Worm (Caenorhabditis elegans) whole organism, early embryonic: ENCODE results near the gene F35F11.2.

Experiments used
- B0310.2 ChIP-seq: sonication (generic microtip); optimal IDR thresholded peaks from 2 replicates; lab custom pipeline; 2016; ENCODE audit warnings: mild to moderate bottlenecking, missing genetic modification characterization, missing compliant biosample characterization
- F13C5.2 ChIP-seq: sonication (generic microtip); optimal IDR thresholded peaks from 2 replicates; lab custom pipeline; 2017; ENCODE audit warnings: mild to moderate bottlenecking, missing genetic modification characterization, inconsistent platforms, missing compliant biosample characterization
- aly-1 ChIP-seq: sonication (generic microtip); optimal IDR thresholded peaks from 2 replicates; lab custom pipeline; 2016; ENCODE audit warnings: missing genetic modification characterization, missing compliant biosample characterization
- ama-1 ChIP-seq: fragments of 150-350 bp; optimal IDR thresholded peaks from 2 replicates; lab custom pipeline; 2014
- ceh-13 ChIP-seq: fragments of 200-800 bp; sonication (Bioruptor generic); optimal IDR thresholded peaks from 2 replicates; lab custom pipeline; 2018; ENCODE audit warnings: mild to moderate bottlenecking, missing genetic modification characterization, missing compliant biosample characterization
- ceh-36 ChIP-seq: sonication (generic microtip); optimal IDR thresholded peaks from 2 replicates; lab custom pipeline; 2016; ENCODE audit warnings: missing genetic modification characterization, inconsistent platforms, missing compliant biosample characterization
- ets-7 ChIP-seq: sonication (generic microtip); optimal IDR thresholded peaks from 2 replicates; lab custom pipeline; 2016; ENCODE audit warnings: missing genotype, missing genetic modification characterization, missing compliant biosample characterization
- flt-1 ChIP-seq: fragments of 200-800 bp; sonication (Bioruptor generic); IDR thresholded peaks from 2 replicates; pipeline ENCODE4 v1.3.6; 2022; ENCODE audit warnings: missing genetic modification characterization, missing compliant biosample characterization
- hmbx-1 ChIP-seq: sonication (generic microtip); optimal IDR thresholded peaks from 2 replicates; lab custom pipeline; 2016; ENCODE audit warnings: mild to moderate bottlenecking, missing genetic modification characterization, missing compliant biosample characterization
- hmg-4 ChIP-seq: fragments of 200-800 bp; sonication (Bioruptor generic); optimal IDR thresholded peaks from 2 replicates; lab custom pipeline; 2018; ENCODE audit warnings: mild to moderate bottlenecking, missing genetic modification characterization, missing compliant biosample characterization
- hnd-1 ChIP-seq: sonication (generic microtip); optimal IDR thresholded peaks from 2 replicates; lab custom pipeline; 2016; ENCODE audit warnings: missing genetic modification characterization, missing compliant biosample characterization
- pes-1 ChIP-seq: fragments of 200-800 bp; sonication (Bioruptor generic); IDR thresholded peaks from 2 replicates; pipeline ENCODE4 v1.3.6; 2022; ENCODE audit warnings: missing genetic modification reagents, missing genetic modification characterization, missing compliant biosample characterization
- scrt-1 ChIP-seq: fragments of 200-800 bp; sonication (Bioruptor generic); IDR thresholded peaks from 2 replicates; pipeline ENCODE4 v1.3.6; 2022; ENCODE audit warnings: missing genetic modification characterization, missing compliant biosample characterization
- sea-1 ChIP-seq: fragments of 200-800 bp; sonication (Bioruptor generic); conservative IDR thresholded peaks from 2 replicates; pipeline ENCODE4 v1.3.6; 2022; ENCODE audit warnings: missing genetic modification characterization, missing compliant biosample characterization
- tbx-11 ChIP-seq: fragments of 200-800 bp; sonication (Bioruptor generic); IDR thresholded peaks from 2 replicates; pipeline ENCODE4 v1.3.6; 2022; ENCODE audit warnings: missing genetic modification characterization, missing compliant biosample characterization
- tbx-37 ChIP-seq: fragments of 200-800 bp; sonication (Bioruptor generic); conservative IDR thresholded peaks from 2 replicates; pipeline ENCODE4 v1.3.6; 2022; ENCODE audit warnings: missing genetic modification reagents, missing genetic modification characterization, missing compliant biosample characterization
- tra-4 ChIP-seq: sonication (generic microtip); optimal IDR thresholded peaks from 2 replicates; lab custom pipeline; 2017; ENCODE audit warnings: missing genetic modification characterization, missing compliant biosample characterization

The F35F11.2 gene

DNA sequence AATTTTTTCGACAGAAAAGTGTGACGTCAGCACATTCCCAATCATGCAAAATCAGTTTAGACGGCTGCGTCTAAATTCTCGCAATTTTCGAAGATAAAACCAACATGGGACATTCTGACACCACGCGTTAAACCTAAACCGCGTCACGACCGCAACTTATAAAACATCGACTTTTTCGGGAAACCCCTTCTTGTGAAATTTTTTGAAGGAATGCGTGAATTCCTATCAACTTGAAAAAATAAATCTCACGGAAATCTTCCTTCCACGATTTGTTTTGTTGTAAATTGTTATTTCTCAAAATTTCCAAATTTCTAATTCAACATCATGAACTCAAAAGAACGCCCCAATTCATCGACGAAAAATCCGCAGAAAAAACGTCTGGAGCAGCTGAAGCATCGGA, at the start of gene F35F11.2:
F35F11.2 (plus strand) TSS at position 301 of the 400 bp plus-strand sequence.
- TF ChIP-seq aly-1 (tag; lab: Kevin White, UChicago): no peak

DNA sequence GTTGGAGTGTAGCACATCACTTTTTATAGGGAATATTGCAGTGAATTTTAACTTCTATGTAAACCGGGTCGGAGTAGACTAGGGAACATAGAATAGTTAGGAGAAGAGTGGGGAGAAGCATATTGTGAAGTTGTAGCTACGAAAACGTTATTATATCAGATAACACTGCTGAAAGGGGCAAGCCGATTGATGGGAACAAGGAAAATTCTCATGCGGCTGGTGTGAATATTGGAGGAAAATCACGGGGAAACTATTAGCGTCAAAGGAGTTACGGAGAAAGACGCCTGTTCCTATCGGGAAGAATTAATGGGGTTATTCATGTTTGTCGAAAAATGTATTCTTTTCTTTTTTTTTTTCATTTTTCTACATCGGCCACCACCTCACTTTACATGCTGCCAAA, 46.8 kb upstream of the F35F11.2 start, which contains the start of gene F47C12.6:
F47C12.6 (minus strand) TSS at position 101 of the 400 bp plus-strand sequence.
- TF ChIP-seq hmg-4 (GFP tag; lab: Kevin White, UChicago) (no peak), pes-1 (GFP tag; lab: Robert Waterston, UW) (no peak), ama-1 (lab: Kevin White, UChicago) (no peak), sea-1 (GFP tag; lab: Robert Waterston, UW) (no peak), tbx-11 (no peak), F13C5.2 (tag; lab: Kevin White, UChicago) (no peak), ets-7 (tag; lab: Kevin White, UChicago) (no peak), ceh-13 (GFP tag; lab: Kevin White, UChicago) (no peak), scrt-1 (GFP tag; lab: Robert Waterston, UW) (no peak), aly-1 (tag; lab: Kevin White, UChicago) (no peak), tra-4 (tag; lab: Kevin White, UChicago) (no peak), tbx-37 (no peak), hnd-1 (tag; lab: Kevin White, UChicago) (no peak), B0310.2 (tag; lab: Kevin White, UChicago) (no peak)

DNA sequence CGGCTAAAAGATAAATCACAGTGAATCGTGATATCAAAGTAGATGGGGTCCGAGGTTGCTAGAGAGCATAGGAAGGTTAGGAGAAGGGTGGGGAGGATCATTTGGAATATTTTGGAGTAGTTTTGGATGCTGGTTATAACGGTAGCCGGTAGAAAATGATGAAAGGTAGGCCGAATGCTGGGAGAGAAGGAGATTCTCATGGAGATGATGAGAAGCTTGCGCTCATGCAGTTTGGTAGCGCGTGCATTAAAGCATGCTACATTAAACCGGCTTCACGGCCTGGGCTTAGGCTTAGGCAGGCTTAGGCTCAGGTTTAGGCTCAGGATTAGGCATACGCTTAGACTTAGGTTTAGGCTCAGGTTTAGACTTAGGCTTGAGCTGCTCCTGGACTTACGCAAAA, 45.8 kb upstream of the F35F11.2 start, which contains the start of gene F47C12.13:
F47C12.13 (minus strand) TSS at position 101 of the 400 bp plus-strand sequence.
- TF ChIP-seq flt-1: no peak
- no peak for TF ChIP-seq hmg-4 (GFP tag; lab: Kevin White, UChicago)
- no peak for TF ChIP-seq scrt-1 (GFP tag; lab: Robert Waterston, UW)
- TF ChIP-seq tbx-11: no peak
- no peak for TF ChIP-seq aly-1 (tag; lab: Kevin White, UChicago)
- TF ChIP-seq ceh-36 (tag; lab: Kevin White, UChicago): no peak
- no peak for TF ChIP-seq hnd-1 (tag; lab: Kevin White, UChicago)
- no peak for TF ChIP-seq ets-7 (tag; lab: Kevin White, UChicago)
- TF ChIP-seq hmbx-1 (tag; lab: Kevin White, UChicago): no peak
- no peak for TF ChIP-seq tra-4 (tag; lab: Kevin White, UChicago)
- TF ChIP-seq pes-1 (GFP tag; lab: Robert Waterston, UW): no peak

DNA sequence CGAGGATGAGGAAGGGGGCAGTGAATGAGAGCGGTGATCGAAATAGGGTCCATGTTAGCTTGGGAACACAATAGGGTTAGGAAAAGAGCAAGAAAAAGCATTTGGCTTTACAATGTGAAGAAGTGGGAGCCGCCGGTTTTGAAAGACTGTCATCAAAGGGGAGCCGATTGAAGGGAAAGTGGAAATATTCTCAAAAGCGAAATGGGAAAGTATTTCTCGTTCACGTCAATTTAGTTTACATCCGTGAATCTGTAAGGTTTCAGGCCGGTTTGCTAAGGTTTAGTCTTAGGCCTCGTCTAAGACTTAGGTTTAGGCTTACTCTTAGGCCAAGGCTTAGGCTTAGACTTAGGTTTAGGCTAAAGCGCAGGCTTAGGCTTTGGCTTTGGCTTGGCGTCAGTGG, 44.7 kb upstream of the F35F11.2 start, which contains the start of gene F47C12.7:
F47C12.7 (minus strand) TSS at position 101 of the 400 bp plus-strand sequence.
- TF ChIP-seq hnd-1 (tag; lab: Kevin White, UChicago) (no peak), B0310.2 (tag; lab: Kevin White, UChicago) (no peak), pes-1 (GFP tag; lab: Robert Waterston, UW) (no peak), hmg-4 (GFP tag; lab: Kevin White, UChicago) (no peak), tra-4 (tag; lab: Kevin White, UChicago) (no peak), ceh-36 (tag; lab: Kevin White, UChicago) (no peak), tbx-37 (no peak), sea-1 (GFP tag; lab: Robert Waterston, UW) (no peak), tbx-11 (no peak), ceh-13 (GFP tag; lab: Kevin White, UChicago) (no peak), F13C5.2 (tag; lab: Kevin White, UChicago) (no peak), flt-1 (no peak), aly-1 (tag; lab: Kevin White, UChicago) (no peak), ets-7 (tag; lab: Kevin White, UChicago) (no peak), ama-1 (lab: Kevin White, UChicago) (no peak), hmbx-1 (tag; lab: Kevin White, UChicago) (no peak), scrt-1 (GFP tag; lab: Robert Waterston, UW) (no peak)

DNA sequence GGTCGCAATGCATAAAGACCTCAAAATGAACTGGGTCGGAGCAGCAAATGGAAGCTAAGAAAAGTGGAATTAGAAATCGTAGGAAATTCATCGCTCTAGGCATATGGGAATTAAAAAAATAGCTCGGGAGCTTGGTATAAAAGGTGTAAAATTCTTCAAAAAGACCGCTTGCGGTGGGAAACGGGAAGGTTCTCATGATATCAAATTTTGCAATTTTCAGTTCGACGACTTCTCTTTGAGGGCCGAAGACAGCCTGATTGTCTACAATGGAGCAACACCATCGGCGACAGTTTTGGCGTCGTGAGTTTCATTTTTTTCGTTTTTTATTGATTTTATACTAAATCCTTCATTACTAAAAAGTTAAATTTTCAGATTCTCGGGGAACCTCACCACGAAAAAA, 41.6 kb upstream of the F35F11.2 start, which contains the start of gene F47C12.8:
F47C12.8 (minus strand) TSS at position 101 of the 400 bp plus-strand sequence.
- no peak for TF ChIP-seq sea-1 (GFP tag; lab: Robert Waterston, UW)

DNA sequence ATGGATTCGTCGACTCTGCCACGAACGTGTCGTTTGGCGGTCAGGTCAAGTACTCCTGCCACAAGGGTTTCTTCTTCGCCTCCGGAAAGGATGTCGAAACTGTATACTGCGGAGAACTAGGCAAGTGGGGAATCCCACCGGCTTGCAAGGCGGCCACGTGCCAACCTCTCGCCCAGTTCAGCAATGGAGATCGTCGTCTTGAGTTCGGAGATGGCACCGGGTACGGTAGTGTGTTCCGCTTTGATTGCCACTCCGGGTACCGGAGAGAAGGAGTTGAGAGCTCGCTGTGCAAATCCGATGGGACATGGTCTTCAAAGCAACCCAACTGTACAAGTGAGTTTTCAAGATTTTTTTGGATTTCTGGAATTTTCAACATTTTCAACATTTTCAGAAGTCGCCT, 40.4 kb upstream of the F35F11.2 start:
- no peak for TF ChIP-seq aly-1 (tag; lab: Kevin White, UChicago)
- TF ChIP-seq sea-1 (GFP tag; lab: Robert Waterston, UW): no peak
- no peak for TF ChIP-seq flt-1
- TF ChIP-seq ceh-13 (GFP tag; lab: Kevin White, UChicago): no peak
- TF ChIP-seq B0310.2 (tag; lab: Kevin White, UChicago): no peak
- TF ChIP-seq ets-7 (tag; lab: Kevin White, UChicago): no peak
- no peak for TF ChIP-seq hnd-1 (tag; lab: Kevin White, UChicago)
- no peak for TF ChIP-seq pes-1 (GFP tag; lab: Robert Waterston, UW)
- no peak for TF ChIP-seq hmbx-1 (tag; lab: Kevin White, UChicago)
- TF ChIP-seq hmg-4 (GFP tag; lab: Kevin White, UChicago): no peak
- no peak for TF ChIP-seq tbx-11
- TF ChIP-seq scrt-1 (GFP tag; lab: Robert Waterston, UW): no peak
- no peak for TF ChIP-seq ama-1 (lab: Kevin White, UChicago)
- TF ChIP-seq tbx-37: no peak
- no peak for TF ChIP-seq tra-4 (tag; lab: Kevin White, UChicago)
- TF ChIP-seq ceh-36 (tag; lab: Kevin White, UChicago): no peak
- no peak for TF ChIP-seq F13C5.2 (tag; lab: Kevin White, UChicago)

DNA sequence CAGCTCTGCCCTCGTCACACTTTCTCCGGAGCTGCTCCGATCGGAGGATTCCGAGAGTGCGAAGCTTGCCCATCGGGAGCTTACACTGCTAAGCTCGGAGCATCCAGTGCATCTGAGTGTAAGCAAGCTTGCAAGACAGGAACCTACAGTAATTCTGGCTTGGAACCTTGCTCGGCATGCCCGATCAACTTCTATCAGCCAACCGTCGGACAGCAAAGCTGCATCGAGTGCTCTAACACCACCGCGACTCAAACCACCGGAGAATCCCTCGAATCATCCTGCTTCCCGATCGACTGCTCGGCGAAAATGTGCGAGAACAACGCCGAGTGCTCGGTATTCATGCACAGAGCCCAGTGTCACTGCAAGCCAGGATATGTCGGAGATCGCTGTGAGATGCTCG, 35.9 kb upstream of the F35F11.2 start:
- TF ChIP-seq sea-1 (GFP tag; lab: Robert Waterston, UW) (no peak), flt-1 (no peak), ets-7 (tag; lab: Kevin White, UChicago) (no peak), tbx-37 (no peak), tbx-11 (no peak), hmg-4 (GFP tag; lab: Kevin White, UChicago) (no peak), hmbx-1 (tag; lab: Kevin White, UChicago) (no peak), F13C5.2 (tag; lab: Kevin White, UChicago) (no peak), scrt-1 (GFP tag; lab: Robert Waterston, UW) (no peak), hnd-1 (tag; lab: Kevin White, UChicago) (no peak), ama-1 (lab: Kevin White, UChicago) (no peak), aly-1 (tag; lab: Kevin White, UChicago) (no peak), tra-4 (tag; lab: Kevin White, UChicago) (no peak), ceh-13 (GFP tag; lab: Kevin White, UChicago) (no peak), B0310.2 (tag; lab: Kevin White, UChicago) (no peak), ceh-36 (tag; lab: Kevin White, UChicago) (no peak), pes-1 (GFP tag; lab: Robert Waterston, UW) (no peak)
